Worm (Caenorhabditis elegans) whole organism, young adult: Measurements from ENCODE around the gene med-1.

Source experiments
- B0019.2 ChIP-seq: fragments of 200-800 bp; sonication (Bioruptor generic); conservative IDR thresholded peaks from 2 replicates; pipeline ENCODE4 v1.3.6; 2022; ENCODE audit warnings: missing genetic modification reagents, missing genetic modification characterization, missing compliant biosample characterization
- B0035.1 ChIP-seq: sonication (generic microtip); optimal IDR thresholded peaks from 2 replicates; lab custom pipeline; 2016; ENCODE audit warnings: missing genetic modification characterization, mild to moderate bottlenecking, missing compliant biosample characterization, missing genotype, missing genetic modification reagents
- B0261.1 ChIP-seq: sonication (generic microtip); optimal IDR thresholded peaks from 2 replicates; lab custom pipeline; 2016; ENCODE audit warnings: mild to moderate bottlenecking, missing genetic modification characterization, moderate library complexity, missing compliant biosample characterization
- B0336.3 ChIP-seq: fragments of 200-800 bp; sonication (Bioruptor generic); IDR thresholded peaks from 2 replicates; pipeline ENCODE4 v1.3.6; 2022; ENCODE audit warnings: missing genetic modification characterization, missing compliant biosample characterization
- C17E4.6 ChIP-seq: fragments of 200-800 bp; sonication (Bioruptor generic); IDR thresholded peaks from 2 replicates; pipeline ENCODE4 v1.3.6; 2022; ENCODE audit warnings: missing genetic modification reagents, missing genetic modification characterization, missing compliant biosample characterization
- F33H1.4 ChIP-seq: fragments of 200-800 bp; sonication (Bioruptor generic); IDR thresholded peaks from 2 replicates; pipeline ENCODE4 v1.3.6; 2022; ENCODE audit warnings: missing genetic modification reagents, missing genetic modification characterization, missing compliant biosample characterization
- F52B5.7 ChIP-seq: sonication (generic microtip); optimal IDR thresholded peaks from 2 replicates; lab custom pipeline; 2016; ENCODE audit warnings: mild to moderate bottlenecking, missing genetic modification characterization, missing compliant biosample characterization
- F57A8.1 ChIP-seq: fragments of 200-800 bp; sonication (Bioruptor generic); optimal IDR thresholded peaks from 2 replicates; lab custom pipeline; 2018; ENCODE audit warnings: mild to moderate bottlenecking, missing genetic modification characterization, moderate library complexity, missing compliant biosample characterization
- Y95B8A.8 ChIP-seq: fragments of 200-800 bp; sonication (Bioruptor generic); IDR thresholded peaks from 2 replicates; pipeline ENCODE4 v1.3.6; 2022; ENCODE audit warnings: missing genetic modification reagents, missing genetic modification characterization, missing compliant biosample characterization
- akir-1 ChIP-seq: fragments of 200-800 bp; sonication (Bioruptor generic); optimal IDR thresholded peaks from 2 replicates; lab custom pipeline; 2018; ENCODE audit warnings: mild to moderate bottlenecking, missing genetic modification characterization, moderate library complexity, missing compliant biosample characterization
- atf-7 ChIP-seq: sonication (generic microtip); optimal IDR thresholded peaks from 2 replicates; lab custom pipeline; 2017; ENCODE audit warnings: mild to moderate bottlenecking, missing genetic modification characterization, missing compliant biosample characterization
- attf-5 ChIP-seq: fragments of 200-800 bp; sonication (Bioruptor generic); optimal IDR thresholded peaks from 2 replicates; lab custom pipeline; 2018; ENCODE audit warnings: mild to moderate bottlenecking, missing genetic modification characterization, missing compliant biosample characterization
- cebp-1 ChIP-seq, 2 experiments: fragments of 200-800 bp in 1 of 2; sonication (Bioruptor generic) in 1 of 2; sonication (generic microtip) in 1 of 2; IDR thresholded peaks in 1 of 2; optimal IDR thresholded peaks in 1 of 2; 2 replicates each; pipeline versions ENCODE4 v1.3.6 to Lab custom; 2017 to 2022; ENCODE audit warnings: missing compliant biosample characterization in 2 of 2, missing genetic modification characterization in 2 of 2, mild to moderate bottlenecking in 1 of 2, missing genetic modification reagents in 1 of 2, moderate library complexity in 1 of 2
- cebp-2 ChIP-seq: fragments of 200-800 bp; sonication (Bioruptor generic); IDR thresholded peaks from 2 replicates; pipeline ENCODE4 v1.3.6; 2022; ENCODE audit warnings: missing genetic modification characterization, missing compliant biosample characterization
- ceh-79 ChIP-seq: sonication (generic microtip); optimal IDR thresholded peaks from 2 replicates; lab custom pipeline; 2017; ENCODE audit warnings: mild to moderate bottlenecking, missing genetic modification characterization, missing compliant biosample characterization
- die-1 ChIP-seq: sonication (generic microtip); optimal IDR thresholded peaks from 2 replicates; lab custom pipeline; 2016; ENCODE audit warnings: missing genotype, mild to moderate bottlenecking, missing genetic modification characterization, missing compliant biosample characterization
- dox-1 ChIP-seq: fragments of 200-800 bp; sonication (Bioruptor generic); IDR thresholded peaks from 2 replicates; pipeline ENCODE4 v1.3.6; 2022; ENCODE audit warnings: missing genetic modification reagents, missing genetic modification characterization, missing compliant biosample characterization
- efl-1 ChIP-seq: fragments of 150-350 bp; optimal IDR thresholded peaks from 2 replicates; lab custom pipeline; 2014; ENCODE audit warnings: missing biosample characterization, missing genetic modification reagents, missing genetic modification characterization
- ets-4 ChIP-seq: fragments of 200-800 bp; sonication (Bioruptor generic); optimal IDR thresholded peaks from 2 replicates; lab custom pipeline; 2018; ENCODE audit warnings: mild to moderate bottlenecking, missing genetic modification characterization, missing compliant biosample characterization
- fkh-3 ChIP-seq: sonication (generic microtip); optimal IDR thresholded peaks from 2 replicates; lab custom pipeline; 2016; ENCODE audit warnings: mild to moderate bottlenecking, missing genetic modification characterization, missing compliant biosample characterization
- gei-17 ChIP-seq: fragments of 200-800 bp; sonication (Bioruptor generic); optimal IDR thresholded peaks from 2 replicates; lab custom pipeline; 2018; ENCODE audit warnings: mild to moderate bottlenecking, missing genetic modification characterization, missing compliant biosample characterization
- him-1 ChIP-seq: sonication (generic microtip); optimal IDR thresholded peaks from 2 replicates; lab custom pipeline; 2016; ENCODE audit warnings: missing genotype, missing genetic modification reagents, missing genetic modification characterization, missing compliant biosample characterization
- hlh-12 ChIP-seq: sonication (generic microtip); optimal IDR thresholded peaks from 2 replicates; lab custom pipeline; 2016; ENCODE audit warnings: missing genetic modification characterization, missing compliant biosample characterization
- hmg-1.2 ChIP-seq: fragments of 200-800 bp; sonication (Bioruptor generic); IDR thresholded peaks from 2 replicates; pipeline ENCODE4 v1.3.6; 2022; ENCODE audit warnings: missing genetic modification reagents, missing genetic modification characterization, missing compliant biosample characterization
- lag-1 ChIP-seq: fragments of 200-800 bp; sonication (Bioruptor generic); IDR thresholded peaks from 2 replicates; pipeline ENCODE4 v1.3.6; 2022; ENCODE audit warnings: missing genetic modification reagents, missing genetic modification characterization, missing compliant biosample characterization
- lin-26 ChIP-seq: fragments of 200-800 bp; sonication (Bioruptor generic); IDR thresholded peaks from 2 replicates; pipeline ENCODE4 v1.3.6; 2022; ENCODE audit warnings: missing genetic modification reagents, missing genetic modification characterization, missing compliant biosample characterization
- lin-35 ChIP-seq, 3 experiments: fragments of 150-350 bp in 2 of 3; sonication (generic microtip) in 1 of 3; optimal IDR thresholded peaks; 2 replicates each; lab custom pipeline; 2014 to 2018; ENCODE audit warnings: missing biosample characterization in 3 of 3, missing genetic modification characterization in 3 of 3, missing genetic modification reagents in 3 of 3
- lir-1 ChIP-seq: fragments of 200-800 bp; sonication (Bioruptor generic); conservative IDR thresholded peaks from 2 replicates; pipeline ENCODE4 v1.3.6; 2022; ENCODE audit warnings: missing genetic modification reagents, missing genetic modification characterization, missing compliant biosample characterization
- lsl-1 ChIP-seq: fragments of 200-800 bp; sonication (Bioruptor generic); optimal IDR thresholded peaks from 2 replicates; lab custom pipeline; 2018; ENCODE audit warnings: mild to moderate bottlenecking, missing genetic modification characterization, moderate library complexity, missing compliant biosample characterization
- madf-6 ChIP-seq: fragments of 200-800 bp; sonication (Bioruptor generic); IDR thresholded peaks from 2 replicates; pipeline ENCODE4 v1.3.6; 2022; ENCODE audit warnings: missing genetic modification reagents, missing genetic modification characterization, missing compliant biosample characterization
- mcd-1 ChIP-seq: fragments of 200-800 bp; sonication (Bioruptor generic); IDR thresholded peaks from 2 replicates; pipeline ENCODE4 v1.3.6; 2022; ENCODE audit warnings: missing genetic modification reagents, missing genetic modification characterization, missing compliant biosample characterization
- mel-28 ChIP-seq: sonication (generic microtip); optimal IDR thresholded peaks from 2 replicates; lab custom pipeline; 2016; ENCODE audit warnings: borderline replicate concordance, mild to moderate bottlenecking, missing genetic modification characterization, missing compliant biosample characterization
- mxl-1 ChIP-seq: sonication (generic microtip); optimal IDR thresholded peaks from 2 replicates; lab custom pipeline; 2016; ENCODE audit warnings: missing genetic modification characterization, missing compliant biosample characterization
- nfyb-1 ChIP-seq: fragments of 200-800 bp; sonication (Bioruptor generic); IDR thresholded peaks from 2 replicates; pipeline ENCODE4 v1.3.6; 2022; ENCODE audit warnings: missing genetic modification reagents, missing genetic modification characterization, missing compliant biosample characterization
- nhr-27 ChIP-seq: fragments of 200-800 bp; sonication (Bioruptor generic); optimal IDR thresholded peaks from 2 replicates; lab custom pipeline; 2018; ENCODE audit warnings: mild to moderate bottlenecking, missing genetic modification characterization, moderate library complexity, missing compliant biosample characterization
- nhr-80 ChIP-seq: sonication (generic microtip); optimal IDR thresholded peaks from 2 replicates; lab custom pipeline; 2016; ENCODE audit warnings: missing genetic modification characterization, missing compliant biosample characterization
- nhr-90 ChIP-seq: sonication (generic microtip); optimal IDR thresholded peaks from 2 replicates; lab custom pipeline; 2016; ENCODE audit warnings: missing genotype, mild to moderate bottlenecking, missing genetic modification characterization, missing compliant biosample characterization
- pbrm-1 ChIP-seq: fragments of 200-800 bp; sonication (Bioruptor generic); IDR thresholded peaks from 2 replicates; pipeline ENCODE4 v1.3.6; 2022; ENCODE audit warnings: missing genetic modification reagents, missing genetic modification characterization, missing compliant biosample characterization
- repo-1 ChIP-seq: sonication (generic microtip); optimal IDR thresholded peaks from 2 replicates; lab custom pipeline; 2017; ENCODE audit warnings: mild to moderate bottlenecking, missing genetic modification characterization, missing compliant biosample characterization
- rpc-1 ChIP-seq, 2 experiments: fragments of 150-350 bp in 1 of 2; sonication (generic microtip) in 1 of 2; optimal IDR thresholded peaks; 2 replicates each; lab custom pipeline; 2014 to 2018; ENCODE audit warnings: missing biosample characterization in 1 of 2, missing genetic modification characterization in 1 of 2, missing genetic modification reagents in 1 of 2, missing genotype in 1 of 2
- sea-2 ChIP-seq: fragments of 200-800 bp; sonication (Bioruptor generic); IDR thresholded peaks from 2 replicates; pipeline ENCODE4 v1.3.6; 2022; ENCODE audit warnings: missing genetic modification characterization, missing compliant biosample characterization
- somi-1 ChIP-seq: fragments of 200-800 bp; sonication (Bioruptor generic); optimal IDR thresholded peaks from 2 replicates; lab custom pipeline; 2018; ENCODE audit warnings: mild to moderate bottlenecking, missing genetic modification characterization, missing compliant biosample characterization
- tbp1 ChIP-seq: fragments of 200-800 bp; sonication (Bioruptor generic); optimal IDR thresholded peaks from 2 replicates; lab custom pipeline; 2018; ENCODE audit warnings: mild to moderate bottlenecking, missing genetic modification characterization, missing compliant biosample characterization
- unc-62 ChIP-seq: fragments of 150-350 bp; optimal IDR thresholded peaks from 2 replicates; lab custom pipeline; 2014; ENCODE audit warnings: missing biosample characterization, missing genetic modification reagents, missing genetic modification characterization
- xnd-1 ChIP-seq: sonication (generic microtip); optimal IDR thresholded peaks from 2 replicates; lab custom pipeline; 2016; ENCODE audit warnings: missing genotype, missing genetic modification reagents, missing genetic modification characterization, missing compliant biosample characterization
- ztf-18 ChIP-seq: sonication (generic microtip); optimal IDR thresholded peaks from 2 replicates; lab custom pipeline; 2016; ENCODE audit warnings: missing genotype, mild to moderate bottlenecking, missing genetic modification characterization, missing compliant biosample characterization
- ztf-6 ChIP-seq: fragments of 200-800 bp; sonication (Bioruptor generic); IDR thresholded peaks from 2 replicates; pipeline ENCODE4 v1.3.6; 2022; ENCODE audit warnings: missing genetic modification reagents, missing genetic modification characterization, missing compliant biosample characterization

The med-1 gene

ce11 chrX:12452143-12452570 lies 21.7 kb downstream of the med-1 start (continued):
- TF ChIP-seq ets-4 (peak; percentile 13), nhr-90 (peak; percentile 7), madf-6 (GFP tag; lab: Robert Waterston, UW) (0 out of 2 replicates have a peak, but pooled peaks have one; percentile 16), lag-1 (GFP tag; lab: Robert Waterston, UW) (0 out of 2 replicates have a peak, but pooled peaks have one; percentile 10), B0261.1 (tag; lab: Kevin White, UChicago) (peak; percentile 11), cebp-1 (GFP tag; IDR thresholded peaks at IDR 0.05; lab: Robert Waterston, UW) (no peak), cebp-1 (tag; optimal IDR thresholded peaks at IDR 0.05; lab: Kevin White, UChicago) (peak; percentile 71), hmg-1.2 (GFP tag; lab: Robert Waterston, UW) (peak; percentile 34; the same call in 1 of the 2 replicates), xnd-1 (tag; lab: Kevin White, UChicago) (no peak), ceh-79 (tag; lab: Kevin White, UChicago) (peak; percentile 11), nhr-27 (no peak), nfyb-1 (GFP tag; lab: Robert Waterston, UW) (peak; percentile 18; the same call in 1 of the 2 replicates), ztf-6 (GFP tag; lab: Robert Waterston, UW) (0 out of 2 replicates have a peak, but pooled peaks have one; percentile 15), ztf-18 (tag; lab: Kevin White, UChicago) (peak; percentile 62), dox-1 (GFP tag; lab: Robert Waterston, UW) (peak; percentile 58), fkh-3 (peak; percentile 12), hlh-12 (tag; lab: Kevin White, UChicago) (no peak), gei-17 (GFP tag; lab: Kevin White, UChicago) (peak; percentile 50), C17E4.6 (GFP tag; lab: Robert Waterston, UW) (no peak)

- TF ChIP-seq mcd-1 (GFP tag; lab: Robert Waterston, UW) (peak; percentile 84), F33H1.4 (GFP tag; lab: Robert Waterston, UW) (no peak), ztf-6 (GFP tag; lab: Robert Waterston, UW) (no peak), Y95B8A.8 (GFP tag; lab: Robert Waterston, UW) (no peak), akir-1 (GFP tag; lab: Kevin White, UChicago) (no peak), F57A8.1 (GFP tag; lab: Kevin White, UChicago) (no peak), efl-1 (GFP tag; lab: Kevin White, UChicago) (no peak), hlh-12 (tag; lab: Kevin White, UChicago) (no peak), atf-7 (no peak), lsl-1 (GFP tag; lab: Kevin White, UChicago) (no peak), repo-1 (tag; lab: Kevin White, UChicago) (no peak), ztf-18 (tag; lab: Kevin White, UChicago) (peak; percentile 45), pbrm-1 (GFP tag; lab: Robert Waterston, UW) (no peak), B0261.1 (tag; lab: Kevin White, UChicago) (no peak), tbp1 (peak; percentile 16), die-1 (no peak), B0336.3 (GFP tag; lab: Robert Waterston, UW) (no peak), lin-26 (no peak), lin-35 (GFP tag; optimal IDR thresholded peaks at IDR 0.05; lab: Kevin White, UChicago) (no peak), mel-28 (tag; lab: Kevin White, UChicago) (no peak), F52B5.7 (tag; lab: Kevin White, UChicago) (no peak), rpc-1 (optimal IDR thresholded peaks at IDR 0.05; lab: Kevin White, UChicago) (no peak), rpc-1 (tag; optimal IDR thresholded peaks at IDR 0.05; lab: Kevin White, UChicago) (no peak), B0019.2 (GFP tag; lab: Robert Waterston, UW) (no peak), sea-2 (GFP tag; lab: Robert Waterston, UW) (no peak), B0035.1 (no peak), cebp-2 (no peak), lir-1 (GFP tag; lab: Robert Waterston, UW) (no peak), unc-62 (no peak), somi-1 (GFP tag; lab: Kevin White, UChicago) (no peak), attf-5 (GFP tag; lab: Kevin White, UChicago) (peak; percentile 33), him-1 (tag; lab: Kevin White, UChicago) (no peak), nhr-80 (tag; lab: Kevin White, UChicago) (peak; percentile 52), mxl-1 (no peak)
These were observed 23.9 kb downstream of the med-1 start, which contains the start of the genes T18D3.9 and T18D3.1 for ce11 chrX:12454290-12454795. Gene T18D3.9 (minus strand): TSS chrX:12454457. Gene T18D3.1 (plus strand): TSS chrX:12454745.
